Fruit fly (Drosophila melanogaster): Measurements from ENCODE around the gene CG13248.

CG13248 gene

dm6 chr3L:20440902-20441429, 30.6 kb upstream of the CG13248 start:
- no peak for TF ChIP-seq brk (GFP tag; optimal IDR thresholded peaks at IDR 0.05)
- TF ChIP-seq CrebA (GFP tag; optimal IDR thresholded peaks at IDR 0.05; ENCODE audit: borderline replicate concordance), result no peak
- TF ChIP-seq HLH106 (tag; optimal IDR thresholded peaks at IDR 0.05), result no peak
- TF ChIP-seq CG9705 (GFP tag; optimal IDR thresholded peaks at IDR 0.05), result no peak
- TF ChIP-seq rgr (GFP tag; optimal IDR thresholded peaks at IDR 0.05), result no peak
- TF ChIP-seq ey (GFP tag; optimal IDR thresholded peaks at IDR 0.05), result no peak
- TF ChIP-seq sage (GFP tag; optimal IDR thresholded peaks at IDR 0.05), result no peak

dm6 chr3L:20439772-20440171, 29.4 kb upstream of the CG13248 start, which contains the start of gene Hpd:
Gene Hpd, minus strand, starts transcription at chr3L:20439872.
- TF ChIP-seq sage (GFP tag; optimal IDR thresholded peaks at IDR 0.05) (no peak), dsf (GFP tag; optimal IDR thresholded peaks at IDR 0.05; ENCODE audit: borderline replicate concordance) (no peak), h (GFP tag; optimal IDR thresholded peaks at IDR 0.05) (no peak), br (GFP tag; optimal IDR thresholded peaks at IDR 0.05) (no peak), Abd-B (GFP tag; optimal IDR thresholded peaks at IDR 0.05) (no peak), CG9705 (GFP tag; optimal IDR thresholded peaks at IDR 0.05) (no peak), OdsH (GFP tag; optimal IDR thresholded peaks at IDR 0.05) (no peak), Dif (GFP tag; optimal IDR thresholded peaks at IDR 0.05; ENCODE audit: partially characterized antibody) (no peak), Rel (GFP tag; optimal IDR thresholded peaks at IDR 0.05) (no peak), Rel (tag; optimal IDR thresholded peaks at IDR 0.05) (no peak), sv (GFP tag; optimal IDR thresholded peaks at IDR 0.05) (no peak), GATAd (GFP tag; optimal IDR thresholded peaks at IDR 0.05) (no peak), usp (GFP tag; optimal IDR thresholded peaks at IDR 0.05) (no peak), HLH106 (tag; optimal IDR thresholded peaks at IDR 0.05) (no peak), Myc (optimal IDR thresholded peaks at IDR 0.05) (no peak), Dfd (GFP tag; optimal IDR thresholded peaks at IDR 0.05) (no peak), N (GFP tag; optimal IDR thresholded peaks at IDR 0.05) (no peak), dl (GFP tag; optimal IDR thresholded peaks at IDR 0.05; ENCODE audit: insufficient read depth in 1 of 2, partially characterized antibody in 2 of 2) (no peak), brk (GFP tag; optimal IDR thresholded peaks at IDR 0.05) (no peak)

dm6 chr3L:20436069-20436468, 25.7 kb upstream of the CG13248 start, which contains the start of the genes mRpL15 and CtIP:
Gene mRpL15, minus strand, starts transcription at chr3L:20436209.
Gene CtIP, plus strand, starts transcription at chr3L:20436250.
- peak; percentile 71 for TF ChIP-seq sage (GFP tag; optimal IDR thresholded peaks at IDR 0.05)
- no peak for TF ChIP-seq Abd-B (GFP tag; optimal IDR thresholded peaks at IDR 0.05)

- no peak for TF ChIP-seq Hnf4 (GFP tag; optimal IDR thresholded peaks at IDR 0.05)
- peak; percentile 31 for TF ChIP-seq CG32264 (GFP tag; optimal IDR thresholded peaks at IDR 0.05)
- TF ChIP-seq dsf (GFP tag; optimal IDR thresholded peaks at IDR 0.05; ENCODE audit: borderline replicate concordance), result peak; percentile 10
These were observed 21.9 kb upstream of the CG13248 start, which contains the start of the genes Las and Psn for dm6 chr3L:20432297-20432696. Gene Las, minus strand, starts transcription at chr3L:20432361. Gene Psn, plus strand, starts transcription at chr3L:20432468.

- TF ChIP-seq ey (GFP tag; optimal IDR thresholded peaks at IDR 0.05) (no peak), GATAd (GFP tag; optimal IDR thresholded peaks at IDR 0.05) (no peak), Hnf4 (GFP tag; optimal IDR thresholded peaks at IDR 0.05) (no peak), Vsx2 (GFP tag; optimal IDR thresholded peaks at IDR 0.05; ENCODE audit: partially characterized antibody) (no peak), Myc (optimal IDR thresholded peaks at IDR 0.05) (no peak), fru (GFP tag; optimal IDR thresholded peaks at IDR 0.05) (no peak), jim (GFP tag; optimal IDR thresholded peaks at IDR 0.05) (no peak), Rel (GFP tag; optimal IDR thresholded peaks at IDR 0.05) (no peak), Rel (tag; optimal IDR thresholded peaks at IDR 0.05) (no peak), woc (GFP tag; optimal IDR thresholded peaks at IDR 0.05) (no peak), CrebA (GFP tag; optimal IDR thresholded peaks at IDR 0.05; ENCODE audit: borderline replicate concordance) (no peak)
These were observed 21.3 kb upstream of the CG13248 start for dm6 chr3L:20431619-20432018.

- TF ChIP-seq Rel (GFP tag; optimal IDR thresholded peaks at IDR 0.05) (no peak), Rel (tag; optimal IDR thresholded peaks at IDR 0.05) (peak; percentile 15), psq (GFP tag; optimal IDR thresholded peaks at IDR 0.05) (no peak)
These were observed 19.8 kb upstream of the CG13248 start, which contains the start of gene CG5262 for dm6 chr3L:20430182-20430581. Gene CG5262, minus strand, starts transcription at chr3L:20430475.
